Worm (Caenorhabditis elegans) whole organism, mixed stage, embryonic: ENCODE data around the gene mth-1.

Experiments
- bed-3 ChIP-seq: fragments of 200-800 bp; sonication (Bioruptor generic); optimal IDR thresholded peaks from 3 replicates; lab custom pipeline; 2018; ENCODE audit warnings: mild to moderate bottlenecking, missing genetic modification characterization, moderate library complexity, missing compliant biosample characterization
- blmp-1 ChIP-seq: fragments of 150-350 bp; optimal IDR thresholded peaks from 2 replicates; lab custom pipeline; 2014; ENCODE audit warnings: missing biosample characterization, missing genetic modification characterization
- ceh-39 ChIP-seq: fragments of 150-350 bp; optimal IDR thresholded peaks from 2 replicates; lab custom pipeline; 2014; ENCODE audit warnings: missing biosample characterization, missing genetic modification characterization
- ceh-43 ChIP-seq: fragments of 200-800 bp; sonication (Bioruptor generic); optimal IDR thresholded peaks from 2 replicates; lab custom pipeline; 2018; ENCODE audit warnings: mild to moderate bottlenecking, missing genetic modification characterization, moderate library complexity, missing compliant biosample characterization
- ceh-83 ChIP-seq: fragments of 200-800 bp; sonication (Bioruptor generic); optimal IDR thresholded peaks from 2 replicates; lab custom pipeline; 2018; ENCODE audit warnings: mild to moderate bottlenecking, missing genetic modification characterization, missing compliant biosample characterization
- ces-1 ChIP-seq: fragments of 150-350 bp; optimal IDR thresholded peaks from 2 replicates; lab custom pipeline; 2014; ENCODE audit warnings: missing biosample characterization, missing genetic modification reagents, missing genetic modification characterization
- cnd-1 ChIP-seq: fragments of 200-800 bp; sonication (Bioruptor generic); optimal IDR thresholded peaks from 2 replicates; lab custom pipeline; 2018; ENCODE audit warnings: mild to moderate bottlenecking, missing genetic modification characterization, missing compliant biosample characterization
- drap-1 ChIP-seq: fragments of 200-800 bp; sonication (Bioruptor generic); optimal IDR thresholded peaks from 3 replicates; lab custom pipeline; 2018; ENCODE audit warnings: mild to moderate bottlenecking, missing genetic modification characterization, missing compliant biosample characterization
- elt-1 ChIP-seq: sonication (generic microtip); optimal IDR thresholded peaks from 2 replicates; lab custom pipeline; 2017; ENCODE audit warnings: missing genetic modification characterization, mild to moderate bottlenecking, missing compliant biosample characterization, antibody characterized with exemption, moderate library complexity, borderline replicate concordance; ENCODE audit not compliant: insufficient read depth
- elt-3 ChIP-seq: fragments of 150-350 bp; optimal IDR thresholded peaks from 2 replicates; lab custom pipeline; 2014; ENCODE audit warnings: missing biosample characterization, missing genetic modification characterization
- flh-1 ChIP-seq: fragments of 200-800 bp; sonication (Bioruptor generic); optimal IDR thresholded peaks from 2 replicates; lab custom pipeline; 2018; ENCODE audit warnings: mild to moderate bottlenecking, missing genetic modification characterization, moderate library complexity, missing compliant biosample characterization
- ham-2 ChIP-seq: fragments of 200-800 bp; sonication (Bioruptor generic); optimal IDR thresholded peaks from 2 replicates; lab custom pipeline; 2018; ENCODE audit warnings: mild to moderate bottlenecking, missing genetic modification characterization, missing compliant biosample characterization
- hlh-1 ChIP-seq: fragments of 150-350 bp; optimal IDR thresholded peaks from 2 replicates; lab custom pipeline; 2014; ENCODE audit warnings: missing biosample characterization, missing genetic modification reagents, missing genetic modification characterization
- lin-13 ChIP-seq: fragments of 150-350 bp; optimal IDR thresholded peaks from 2 replicates; lab custom pipeline; 2014; ENCODE audit warnings: missing biosample characterization, missing genetic modification characterization
- lin-32 ChIP-seq: fragments of 200-800 bp; sonication (Bioruptor generic); optimal IDR thresholded peaks from 2 replicates; lab custom pipeline; 2018; ENCODE audit warnings: mild to moderate bottlenecking, missing genetic modification characterization, missing compliant biosample characterization
- lsy-2 ChIP-seq: fragments of 150-350 bp; optimal IDR thresholded peaks from 2 replicates; lab custom pipeline; 2014; ENCODE audit warnings: missing biosample characterization, missing genetic modification characterization
- mab-5 ChIP-seq: fragments of 150-350 bp; optimal IDR thresholded peaks from 2 replicates; lab custom pipeline; 2014; ENCODE audit warnings: missing biosample characterization, missing genetic modification characterization
- mep-1 ChIP-seq: fragments of 150-350 bp; optimal IDR thresholded peaks from 2 replicates; lab custom pipeline; 2017; ENCODE audit warnings: missing biosample characterization, missing genetic modification reagents, missing genetic modification characterization, inconsistent platforms
- mls-2 ChIP-seq: sonication (generic microtip); optimal IDR thresholded peaks from 2 replicates; lab custom pipeline; 2016; ENCODE audit warnings: mild to moderate bottlenecking, missing genetic modification characterization, moderate library complexity, missing compliant biosample characterization
- nhr-12 ChIP-seq: fragments of 150-350 bp; optimal IDR thresholded peaks from 2 replicates; lab custom pipeline; 2014; ENCODE audit warnings: missing biosample characterization, missing genetic modification characterization
- nhr-2 ChIP-seq: fragments of 150-350 bp; optimal IDR thresholded peaks from 2 replicates; lab custom pipeline; 2014; ENCODE audit warnings: missing biosample characterization, missing genetic modification characterization
- nhr-237 ChIP-seq: fragments of 150-350 bp; optimal IDR thresholded peaks from 2 replicates; lab custom pipeline; 2014; ENCODE audit warnings: missing biosample characterization, missing genetic modification characterization
- nhr-76 ChIP-seq: sonication (generic microtip); optimal IDR thresholded peaks from 2 replicates; lab custom pipeline; 2017; ENCODE audit warnings: missing biosample characterization, missing genetic modification characterization
- pha-4 ChIP-seq: fragments of 150-350 bp; optimal IDR thresholded peaks from 2 replicates; lab custom pipeline; 2018; ENCODE audit warnings: missing biosample characterization, missing genetic modification reagents, missing genetic modification characterization
- sem-2 ChIP-seq: fragments of 200-800 bp; sonication (Bioruptor generic); optimal IDR thresholded peaks from 2 replicates; lab custom pipeline; 2018; ENCODE audit warnings: mild to moderate bottlenecking, missing genetic modification characterization, missing compliant biosample characterization
- snpc-4 ChIP-seq: fragments of 150-350 bp; optimal IDR thresholded peaks from 2 replicates; lab custom pipeline; 2014; ENCODE audit warnings: missing biosample characterization, missing genetic modification characterization
- sptf-1 ChIP-seq: sonication (generic microtip); optimal IDR thresholded peaks from 2 replicates; lab custom pipeline; 2017; ENCODE audit warnings: mild to moderate bottlenecking, missing genetic modification characterization, moderate library complexity, missing compliant biosample characterization
- tbx-8 ChIP-seq: fragments of 200-800 bp; sonication (Bioruptor generic); optimal IDR thresholded peaks from 2 replicates; lab custom pipeline; 2018; ENCODE audit warnings: mild to moderate bottlenecking, missing genetic modification characterization, moderate library complexity, missing compliant biosample characterization
- unc-120 ChIP-seq: sonication (generic microtip); optimal IDR thresholded peaks from 2 replicates; lab custom pipeline; 2017; ENCODE audit warnings: missing genetic modification characterization, missing compliant biosample characterization; ENCODE audit not compliant: poor library complexity, severe bottlenecking
- unc-39 ChIP-seq: fragments of 150-350 bp; optimal IDR thresholded peaks from 2 replicates; lab custom pipeline; 2014; ENCODE audit warnings: missing biosample characterization, missing genetic modification characterization
- unc-62 ChIP-seq: fragments of 150-350 bp; optimal IDR thresholded peaks from 2 replicates; lab custom pipeline; 2014; ENCODE audit warnings: missing biosample characterization, missing genetic modification reagents, missing genetic modification characterization
- zip-8 ChIP-seq: fragments of 150-350 bp; optimal IDR thresholded peaks from 2 replicates; lab custom pipeline; 2014; ENCODE audit warnings: missing biosample characterization, missing genetic modification characterization
- ztf-11 ChIP-seq: fragments of 150-350 bp; optimal IDR thresholded peaks from 2 replicates; lab custom pipeline; 2014; ENCODE audit warnings: missing biosample characterization, missing genetic modification characterization

The mth-1 gene

ce11 chrII:4179897-4180296 is 23.7 kb downstream of the mth-1 start, which contains the start of gene R03H10.1:
TSS of gene R03H10.1 (plus strand) at chrII:4180248.
- no peak for TF ChIP-seq unc-39 (tag; lab: Kevin White, UChicago)
- no peak for TF ChIP-seq zip-8
- TF ChIP-seq unc-120 (tag; lab: Kevin White, UChicago): no peak
- no peak for TF ChIP-seq elt-3 (tag; lab: Kevin White, UChicago)
- no peak for TF ChIP-seq pha-4 (tag; lab: Kevin White, UChicago)
- no peak for TF ChIP-seq mab-5
- TF ChIP-seq lsy-2 (tag; lab: Kevin White, UChicago): no peak
- no peak for TF ChIP-seq mep-1 (tag; lab: Kevin White, UChicago)
- TF ChIP-seq ham-2: no peak
- TF ChIP-seq lin-13: no peak
- no peak for TF ChIP-seq tbx-8 (GFP tag; lab: Kevin White, UChicago)
- TF ChIP-seq snpc-4 (tag; lab: Kevin White, UChicago): no peak
- no peak for TF ChIP-seq sptf-1 (tag; lab: Kevin White, UChicago)
- TF ChIP-seq, all 35 proteins: peak for 0

- TF ChIP-seq nhr-76: no peak
- TF ChIP-seq drap-1: no peak
- no peak for TF ChIP-seq nhr-12 (tag; lab: Kevin White, UChicago)
- no peak for TF ChIP-seq flh-1
- no peak for TF ChIP-seq blmp-1
- TF ChIP-seq nhr-237: no peak
- no peak for TF ChIP-seq cnd-1 (tag; lab: Kevin White, UChicago)
- TF ChIP-seq ham-2: no peak
- TF ChIP-seq unc-120 (tag; lab: Kevin White, UChicago): no peak
- no peak for TF ChIP-seq zip-8
- TF ChIP-seq hlh-1 (tag; lab: Kevin White, UChicago): no peak
- no peak for TF ChIP-seq lin-13
- no peak for TF ChIP-seq mls-2
- TF ChIP-seq sem-2: no peak
Observed at ce11 chrII:4178838-4179237, 24.7 kb downstream of the mth-1 start, which contains the start of gene R03H10.7. TSS of gene R03H10.7 (minus strand) at chrII:4178938.

- TF ChIP-seq lsy-2 (tag; lab: Kevin White, UChicago) (no peak), sptf-1 (tag; lab: Kevin White, UChicago) (no peak), nhr-12 (tag; lab: Kevin White, UChicago) (no peak), elt-1 (tag; lab: Kevin White, UChicago) (no peak), sem-2 (no peak), nhr-76 (no peak), nhr-2 (no peak), tbx-8 (GFP tag; lab: Kevin White, UChicago) (no peak), unc-39 (tag; lab: Kevin White, UChicago) (no peak), cnd-1 (tag; lab: Kevin White, UChicago) (no peak), ceh-43 (GFP tag; lab: Kevin White, UChicago) (no peak), unc-120 (tag; lab: Kevin White, UChicago) (no peak), flh-1 (no peak), ces-1 (GFP tag; lab: Kevin White, UChicago) (no peak), ceh-39 (tag; lab: Kevin White, UChicago) (no peak), lin-32 (no peak), mab-5 (no peak), ceh-83 (GFP tag; lab: Kevin White, UChicago) (no peak), mep-1 (tag; lab: Kevin White, UChicago) (no peak), elt-3 (tag; lab: Kevin White, UChicago) (no peak)
Observed at ce11 chrII:4173842-4174241, 29.7 kb downstream of the mth-1 start.

ce11 chrII:4173398-4173797 is 30.2 kb downstream of the mth-1 start, which contains the start of gene R03H10.6:
TSS of gene R03H10.6 (minus strand) at chrII:4173498.
- TF ChIP-seq lin-13 (no peak), lin-32 (no peak), elt-3 (tag; lab: Kevin White, UChicago) (no peak), mls-2 (no peak), ztf-11 (tag; lab: Kevin White, UChicago) (no peak), ceh-39 (tag; lab: Kevin White, UChicago) (no peak), zip-8 (no peak), unc-62 (no peak), sem-2 (no peak), ces-1 (GFP tag; lab: Kevin White, UChicago) (no peak), cnd-1 (tag; lab: Kevin White, UChicago) (no peak), sptf-1 (tag; lab: Kevin White, UChicago) (no peak), pha-4 (tag; lab: Kevin White, UChicago) (no peak), ham-2 (no peak), snpc-4 (tag; lab: Kevin White, UChicago) (no peak), bed-3 (GFP tag; lab: Kevin White, UChicago) (no peak)
